Fruit fly (Drosophila melanogaster) whole organism, adult: ENCODE measurements around the gene Dic1.

Experiments
- CG1620 ChIP-seq: fragments of 200-800 bp; sonication (Bioruptor generic); optimal IDR thresholded peaks from 2 replicates; lab custom pipeline; 2016; ENCODE audit warnings: missing biosample characterization, missing genetic modification characterization
- CG7101 ChIP-seq: fragments of 200-800 bp; sonication (Bioruptor generic); optimal IDR thresholded peaks from 2 replicates; lab custom pipeline; 2018; ENCODE audit warnings: missing biosample characterization, mild to moderate bottlenecking, missing genetic modification characterization, moderate library complexity
- Clk ChIP-seq: fragments of 200-800 bp; sonication (Bioruptor generic); optimal IDR thresholded peaks from 2 replicates; lab custom pipeline; 2017; ENCODE audit warnings: missing biosample characterization, missing genetic modification characterization
- pad ChIP-seq: fragments of 200-800 bp; sonication (Bioruptor generic); optimal IDR thresholded peaks from 3 replicates; lab custom pipeline; 2017; ENCODE audit warnings: missing biosample characterization, missing genetic modification characterization, mild to moderate bottlenecking, moderate library complexity, missing genetic modification reagents

DNA sequence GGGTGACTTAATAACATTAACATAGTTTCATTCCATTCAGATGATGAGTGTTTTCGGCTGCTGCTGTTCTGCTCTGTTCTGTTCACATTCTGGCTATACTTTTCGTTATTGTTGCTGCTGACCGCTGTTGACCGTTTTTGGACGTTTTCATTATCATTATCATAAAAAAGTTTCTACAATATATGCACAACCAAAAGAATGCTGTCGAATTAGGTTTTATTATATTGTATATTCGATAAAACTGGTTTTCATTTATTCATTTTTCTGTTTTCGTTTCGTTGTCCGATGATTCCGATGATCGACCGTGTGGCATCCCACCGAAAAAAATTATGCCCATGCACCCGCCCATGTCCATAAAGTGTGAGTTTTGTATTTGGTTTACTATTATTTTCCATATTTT lies 31.7 kb upstream of the Dic1 start:
- TF ChIP-seq Clk (GFP tag; lab: Kevin White, UChicago) (no peak), CG1620 (no peak), CG7101 (tag; lab: Kevin White, UChicago) (no peak), pad (no peak)
